Worm (Caenorhabditis elegans) whole organism, L3 larva: ENCODE measurements around the gene K05F1.9.
A peak's percentile ranks its signal among the peaks of the same experiment; 100 is the strongest.

ENCODE experiments used
- ZK546.5 ChIP-seq: sonication (generic microtip); optimal IDR thresholded peaks from 2 replicates; lab custom pipeline; 2017; ENCODE audit warnings: missing biosample characterization, missing genetic modification characterization
- elt-1 ChIP-seq: fragments of 150-350 bp; optimal IDR thresholded peaks from 2 replicates; lab custom pipeline; 2014; ENCODE audit warnings: missing biosample characterization, missing genetic modification characterization
- fkh-10 ChIP-seq: sonication (generic microtip); optimal IDR thresholded peaks from 2 replicates; lab custom pipeline; 2017; ENCODE audit warnings: missing biosample characterization, missing genetic modification reagents, missing genetic modification characterization
- fos-1 ChIP-seq: fragments of 150-350 bp; optimal IDR thresholded peaks from 2 replicates; lab custom pipeline; 2014; ENCODE audit warnings: missing biosample characterization, missing genetic modification characterization
- nhr-12 ChIP-seq: fragments of 150-350 bp; optimal IDR thresholded peaks from 2 replicates; lab custom pipeline; 2014; ENCODE audit warnings: missing biosample characterization, missing genetic modification characterization
- nhr-23 ChIP-seq: fragments of 150-350 bp; optimal IDR thresholded peaks from 2 replicates; lab custom pipeline; 2014; ENCODE audit warnings: missing biosample characterization, missing genetic modification reagents, missing genetic modification characterization
- nhr-237 ChIP-seq: fragments of 150-350 bp; optimal IDR thresholded peaks from 2 replicates; lab custom pipeline; 2014; ENCODE audit warnings: missing biosample characterization, missing genetic modification characterization
- nhr-25 ChIP-seq: sonication (generic microtip); optimal IDR thresholded peaks from 2 replicates; lab custom pipeline; 2017; ENCODE audit warnings: missing biosample characterization, missing genetic modification characterization
- nhr-77 ChIP-seq: fragments of 150-350 bp; optimal IDR thresholded peaks from 2 replicates; lab custom pipeline; 2014; ENCODE audit warnings: missing biosample characterization, missing genetic modification characterization
- pqm-1 ChIP-seq: fragments of 150-350 bp; optimal IDR thresholded peaks from 2 replicates; lab custom pipeline; 2017; ENCODE audit warnings: missing biosample characterization, missing genetic modification characterization, inconsistent platforms
- unc-62 ChIP-seq: fragments of 150-350 bp; sonication (generic microtip); optimal IDR thresholded peaks from 4 replicates; lab custom pipeline; 2014; ENCODE audit warnings: missing biosample characterization, missing genetic modification reagents, missing genetic modification characterization

- no peak for TF ChIP-seq unc-62 (GFP tag; lab: Kevin White, UChicago)
- no peak for TF ChIP-seq nhr-237
- no peak for TF ChIP-seq fkh-10 (GFP tag; lab: Kevin White, UChicago)
- peak; percentile 29 for TF ChIP-seq nhr-23 (tag; lab: Kevin White, UChicago)
- TF ChIP-seq nhr-77 (tag; lab: Kevin White, UChicago) = no peak
- no peak for TF ChIP-seq nhr-25 (tag; lab: Kevin White, UChicago)
- TF ChIP-seq fos-1 (tag; lab: Kevin White, UChicago) = no peak
- no peak for TF ChIP-seq nhr-12 (tag; lab: Kevin White, UChicago)
- no peak for TF ChIP-seq ZK546.5
- TF ChIP-seq elt-1 (tag; lab: Kevin White, UChicago) = peak; percentile 91
- no peak for TF ChIP-seq pqm-1 (tag; lab: Kevin White, UChicago)
Observed at ce11 chrII:5768274-5768820, 32.6 kb downstream of the K05F1.9 start.
